Worm (Caenorhabditis elegans) whole organism, L4/young adult: ENCODE results near the gene sut-2.

Source experiments
- W03F9.2 ChIP-seq: fragments of 150-350 bp; optimal IDR thresholded peaks from 2 replicates; lab custom pipeline; 2014; ENCODE audit warnings: missing biosample characterization, missing genetic modification characterization
- dao-5 ChIP-seq: sonication (generic microtip); optimal IDR thresholded peaks from 2 replicates; lab custom pipeline; 2016; ENCODE audit warnings: missing genotype, missing genetic modification characterization, moderate library complexity, missing compliant biosample characterization
- him-1 ChIP-seq: sonication (generic microtip); optimal IDR thresholded peaks from 2 replicates; lab custom pipeline; 2016; ENCODE audit warnings: missing genotype, missing genetic modification reagents, missing genetic modification characterization, missing compliant biosample characterization

ce11 chrV:4617260-4617659 lies 47.4 kb upstream of the sut-2 start, which contains the start of gene sumv-2:
- TF ChIP-seq him-1 (no peak), dao-5 (tag; lab: Kevin White, UChicago) (no peak), W03F9.2 (tag; lab: Kevin White, UChicago) (no peak)
